Worm (Caenorhabditis elegans): ENCODE results near the gene ZK673.2.

The ZK673.2 gene

ce11 chrII:10480043-10480442 is 32.0 kb downstream of the ZK673.2 start:
- TF ChIP-seq nhr-48 (tag; optimal IDR thresholded peaks at IDR 0.05) = no peak
- TF ChIP-seq aha-1 (tag) = peak; percentile 91

- no peak for TF ChIP-seq lin-15B (tag; optimal IDR thresholded peaks at IDR 0.05)
- TF ChIP-seq F44E2.7 (GFP tag; IDR thresholded peaks at IDR 0.05) = no peak
- TF ChIP-seq ctbp-1 (GFP tag; IDR thresholded peaks at IDR 0.05) = no peak
- no peak for TF ChIP-seq lin-13 (GFP tag; optimal IDR thresholded peaks at IDR 0.05)
- no peak for TF ChIP-seq cey-2 (tag; optimal IDR thresholded peaks at IDR 0.05; ENCODE audit: borderline replicate concordance, insufficient read depth)
- no peak for TF ChIP-seq tra-1 (GFP tag; IDR thresholded peaks at IDR 0.05)
- no peak for TF ChIP-seq tag-97 (GFP tag; IDR thresholded peaks at IDR 0.05)
- peak; percentile 2 for TF ChIP-seq pqm-1 (tag; optimal IDR thresholded peaks at IDR 0.05)
- no peak for TF ChIP-seq arid-1 (GFP tag; conservative IDR thresholded peaks at IDR 0.05)
- TF ChIP-seq rbr-2 (tag; optimal IDR thresholded peaks at IDR 0.05) = no peak
- TF ChIP-seq mep-1 (tag; optimal IDR thresholded peaks at IDR 0.05) = no peak
- peak; percentile 73 for TF ChIP-seq nhr-28 (tag; optimal IDR thresholded peaks at IDR 0.05)
- TF ChIP-seq mxl-2 (GFP tag; conservative IDR thresholded peaks at IDR 0.05) = no peak
- TF ChIP-seq snpc-4 (tag; optimal IDR thresholded peaks at IDR 0.05) = no peak
- peak; percentile 27; the same call in 1 of the 2 replicates for TF ChIP-seq dmd-6 (GFP tag; IDR thresholded peaks at IDR 0.05)
- TF ChIP-seq spr-1 (tag; optimal IDR thresholded peaks at IDR 0.05) = no peak
- TF ChIP-seq Y48G9A.11 (GFP tag; IDR thresholded peaks at IDR 0.05) = no peak
- TF ChIP-seq zfp-3 (GFP tag; conservative IDR thresholded peaks at IDR 0.05) = no peak
- no peak for TF ChIP-seq lin-29 (GFP tag; IDR thresholded peaks at IDR 0.05)
- TF ChIP-seq T26A8.4 (GFP tag; IDR thresholded peaks at IDR 0.05) = no peak
- TF ChIP-seq ceh-32 (tag; optimal IDR thresholded peaks at IDR 0.05; ENCODE audit: poor library complexity) = no peak
- no peak for TF ChIP-seq unc-62 (GFP tag; optimal IDR thresholded peaks at IDR 0.05 in 1 of 2)
- no peak for TF ChIP-seq unc-62 (tag; optimal IDR thresholded peaks at IDR 0.05)
- no peak for TF ChIP-seq ZK546.5 (tag; optimal IDR thresholded peaks at IDR 0.05)
- TF ChIP-seq nhr-102 (tag; optimal IDR thresholded peaks at IDR 0.05) = no peak
- no peak for TF ChIP-seq nhr-77 (tag; optimal IDR thresholded peaks at IDR 0.05)
- no peak for TF ChIP-seq lin-38 (GFP tag; IDR thresholded peaks at IDR 0.05)
- TF ChIP-seq nhr-25 (tag; optimal IDR thresholded peaks at IDR 0.05; ENCODE audit: borderline replicate concordance, insufficient read depth) = no peak
- no peak for TF ChIP-seq duxl-1 (tag; optimal IDR thresholded peaks at IDR 0.05; ENCODE audit: poor library complexity)
- TF ChIP-seq hlh-11 (tag; optimal IDR thresholded peaks at IDR 0.05) = peak; percentile 37
- no peak for TF ChIP-seq nhr-10 (tag; optimal IDR thresholded peaks at IDR 0.05)
- TF ChIP-seq fos-1 (tag; optimal IDR thresholded peaks at IDR 0.05) = no peak
- no peak for TF ChIP-seq mdt-29 (GFP tag; IDR thresholded peaks at IDR 0.05)
- TF ChIP-seq nhr-6 (tag; optimal IDR thresholded peaks at IDR 0.05) = no peak
- no peak for TF ChIP-seq mdl-1 (tag; optimal IDR thresholded peaks at IDR 0.05)
- TF ChIP-seq ceh-28 (tag; optimal IDR thresholded peaks at IDR 0.05) = no peak
Observed at ce11 chrII:10481824-10482556, 33.9 kb downstream of the ZK673.2 start, which contains the start of the genes clec-60 and ZK666.11. Gene clec-60 (minus strand): TSS chrII:10481874. Gene ZK666.11 (plus strand): TSS chrII:10482522.

ce11 chrII:10482899-10483298 is 34.8 kb downstream of the ZK673.2 start:
- TF ChIP-seq zfp-2 (tag; optimal IDR thresholded peaks at IDR 0.05) = no peak
- no peak for TF ChIP-seq spr-1 (tag; optimal IDR thresholded peaks at IDR 0.05)
- TF ChIP-seq nhr-28 (tag; optimal IDR thresholded peaks at IDR 0.05) = peak; percentile 61
- no peak for TF ChIP-seq nhr-41 (GFP tag; IDR thresholded peaks at IDR 0.05)
- TF ChIP-seq mxl-2 (GFP tag; conservative IDR thresholded peaks at IDR 0.05) = no peak
- TF ChIP-seq unc-130 (GFP tag; optimal IDR thresholded peaks at IDR 0.05) = no peak
- 0 out of 2 replicates have a peak, but pooled peaks have one; percentile 40 for TF ChIP-seq php-3 (GFP tag; IDR thresholded peaks at IDR 0.05)
- no peak for TF ChIP-seq unc-39 (tag; optimal IDR thresholded peaks at IDR 0.05)
- TF ChIP-seq nhr-48 (tag; optimal IDR thresholded peaks at IDR 0.05) = no peak
- TF ChIP-seq hlh-11 (tag; optimal IDR thresholded peaks at IDR 0.05) = peak; percentile 2
- TF ChIP-seq ceh-32 (tag; optimal IDR thresholded peaks at IDR 0.05; ENCODE audit: poor library complexity) = no peak
- no peak for TF ChIP-seq pha-4 (GFP tag; IDR thresholded peaks at IDR 0.05)
- no peak for TF ChIP-seq pha-4 (tag; optimal IDR thresholded peaks at IDR 0.05)
- TF ChIP-seq nhr-76 (tag; optimal IDR thresholded peaks at IDR 0.05) = no peak
- no peak for TF ChIP-seq madf-5 (GFP tag; IDR thresholded peaks at IDR 0.05)
- TF ChIP-seq dmd-6 (GFP tag; IDR thresholded peaks at IDR 0.05) = peak; percentile 50; the same call in 1 of the 2 replicates
- TF ChIP-seq dve-1 (tag; optimal IDR thresholded peaks at IDR 0.05; ENCODE audit: insufficient read depth) = peak; percentile 13
- no peak for TF ChIP-seq mdl-1 (tag; optimal IDR thresholded peaks at IDR 0.05)
- peak; percentile 77 for TF ChIP-seq aha-1 (tag)

Data from whole organism, L4 larva.